Worm (Caenorhabditis elegans): Measurements from ENCODE around the gene R09E10.6.

DNA sequence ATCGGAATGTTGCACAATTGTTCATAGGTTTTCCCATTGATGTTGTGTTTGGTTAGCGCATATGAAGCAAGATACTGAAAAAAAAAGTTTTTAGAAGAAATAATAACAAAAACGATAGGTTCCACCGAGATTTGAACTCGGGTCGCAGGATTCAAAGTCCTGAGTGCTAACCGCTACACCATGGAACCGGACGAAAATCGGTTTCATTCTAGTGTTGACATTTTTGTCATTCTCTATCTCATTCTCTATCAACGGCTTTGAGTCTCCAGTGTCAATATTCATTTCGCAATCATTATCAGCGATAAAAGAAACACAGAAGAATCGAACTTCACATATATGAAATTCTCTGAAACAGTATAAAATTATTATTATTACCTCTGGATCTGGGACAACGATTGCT is 17.2 kb upstream of the R09E10.6 start:
- no peak for TF ChIP-seq W03F9.2 (tag; optimal IDR thresholded peaks at IDR 0.05)
- TF ChIP-seq him-1 (tag; optimal IDR thresholded peaks at IDR 0.05), result no peak
- TF ChIP-seq dao-5 (tag; optimal IDR thresholded peaks at IDR 0.05), result no peak
